Worm (Caenorhabditis elegans) whole organism, L3 larva: ENCODE data around the gene ZK1067.3.

Experiments
- egl-27 ChIP-seq: sonication (generic microtip); optimal IDR thresholded peaks from 4 replicates; lab custom pipeline; 2017; ENCODE audit warnings: missing biosample characterization, missing genetic modification reagents, missing genetic modification characterization
- elt-2 ChIP-seq: sonication (generic microtip); optimal IDR thresholded peaks from 2 replicates; lab custom pipeline; 2016; ENCODE audit warnings: missing genetic modification reagents, mild to moderate bottlenecking, missing genetic modification characterization, missing compliant biosample characterization
- nhr-11 ChIP-seq: fragments of 150-350 bp; optimal IDR thresholded peaks from 2 replicates; lab custom pipeline; 2014; ENCODE audit warnings: missing biosample characterization, missing genetic modification characterization
- nhr-25 ChIP-seq: sonication (generic microtip); optimal IDR thresholded peaks from 2 replicates; lab custom pipeline; 2017; ENCODE audit warnings: missing biosample characterization, missing genetic modification characterization
- nhr-67 ChIP-seq: fragments of 150-350 bp; optimal IDR thresholded peaks from 2 replicates; lab custom pipeline; 2014; ENCODE audit warnings: missing biosample characterization, missing genetic modification characterization

DNA sequence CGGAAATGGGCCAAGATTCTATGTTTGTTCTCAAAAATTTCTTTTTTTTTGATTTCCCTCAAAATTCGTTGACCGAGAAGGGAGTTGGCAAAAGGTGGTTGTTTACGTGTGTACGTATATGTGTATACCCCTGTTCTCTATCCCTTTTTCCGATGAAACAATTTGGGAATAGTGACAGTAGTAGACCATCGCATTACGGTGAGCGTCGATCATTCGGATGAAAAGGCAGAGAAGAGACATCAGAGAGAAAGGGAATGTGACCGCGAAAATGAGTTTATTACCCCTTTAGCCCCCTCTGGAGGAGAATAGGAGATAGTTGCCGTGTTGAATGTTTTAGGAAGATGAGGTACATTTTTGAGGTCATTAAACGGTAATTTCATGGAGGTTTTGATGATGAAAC is 37.0 kb downstream of the ZK1067.3 start:
- TF ChIP-seq elt-2 (tag; lab: Kevin White, UChicago) = no peak
- TF ChIP-seq nhr-67 = no peak
- no peak for TF ChIP-seq egl-27 (tag; lab: Kevin White, UChicago)
- TF ChIP-seq nhr-11 (tag; lab: Kevin White, UChicago) = no peak
- TF ChIP-seq nhr-25 (tag; lab: Kevin White, UChicago) = no peak
